Worm (Caenorhabditis elegans) whole organism, L3 larva: ENCODE data around the gene spp-14.

Source experiments
- R02D3.7 ChIP-seq: fragments of 150-350 bp; optimal IDR thresholded peaks from 2 replicates; lab custom pipeline; 2014; ENCODE audit warnings: missing biosample characterization, missing genetic modification characterization
- aly-2 ChIP-seq: fragments of 150-350 bp; optimal IDR thresholded peaks from 2 replicates; lab custom pipeline; 2014; ENCODE audit warnings: missing biosample characterization, missing genetic modification characterization
- ama-1 ChIP-seq: fragments of 150-350 bp; optimal IDR thresholded peaks from 2 replicates; lab custom pipeline; 2018
- ceh-16 ChIP-seq: sonication (generic microtip); optimal IDR thresholded peaks from 2 replicates; lab custom pipeline; 2017; ENCODE audit warnings: missing biosample characterization, missing genetic modification characterization
- ceh-82 ChIP-seq: fragments of 150-350 bp; optimal IDR thresholded peaks from 2 replicates; lab custom pipeline; 2014; ENCODE audit warnings: missing biosample characterization, missing genetic modification characterization
- ceh-9 ChIP-seq: sonication (generic microtip); optimal IDR thresholded peaks from 2 replicates; lab custom pipeline; 2018; ENCODE audit warnings: missing biosample characterization, missing genetic modification characterization
- daf-12 ChIP-seq: fragments of 150-350 bp; optimal IDR thresholded peaks from 2 replicates; lab custom pipeline; 2014; ENCODE audit warnings: missing biosample characterization, missing genetic modification reagents, missing genetic modification characterization
- egl-5 ChIP-seq: fragments of 150-350 bp; optimal IDR thresholded peaks from 2 replicates; lab custom pipeline; 2017; ENCODE audit warnings: missing biosample characterization, missing genetic modification reagents, missing genetic modification characterization, inconsistent platforms
- elt-1 ChIP-seq: fragments of 150-350 bp; optimal IDR thresholded peaks from 2 replicates; lab custom pipeline; 2014; ENCODE audit warnings: missing biosample characterization, missing genetic modification characterization
- elt-2 ChIP-seq: sonication (generic microtip); optimal IDR thresholded peaks from 2 replicates; lab custom pipeline; 2016; ENCODE audit warnings: missing genetic modification reagents, mild to moderate bottlenecking, missing genetic modification characterization, missing compliant biosample characterization
- elt-3 ChIP-seq, 3 experiments: fragments of 150-350 bp in 1 of 3; sonication (generic microtip) in 2 of 3; optimal IDR thresholded peaks; 2 replicates in 2 of 3; 4 replicates in 1 of 3; lab custom pipeline; 2014 to 2017; ENCODE audit warnings: missing biosample characterization in 3 of 3, missing genetic modification characterization in 3 of 3
- eor-1 ChIP-seq, 2 experiments: fragments of 150-350 bp; optimal IDR thresholded peaks; 2 replicates each; lab custom pipeline; 2014 to 2018; ENCODE audit warnings: missing biosample characterization in 2 of 2, missing genetic modification characterization in 2 of 2
- fkh-10 ChIP-seq: sonication (generic microtip); optimal IDR thresholded peaks from 2 replicates; lab custom pipeline; 2017; ENCODE audit warnings: missing biosample characterization, missing genetic modification reagents, missing genetic modification characterization
- fos-1 ChIP-seq: fragments of 150-350 bp; optimal IDR thresholded peaks from 2 replicates; lab custom pipeline; 2014; ENCODE audit warnings: missing biosample characterization, missing genetic modification characterization
- hmg-11 ChIP-seq: sonication (generic microtip); optimal IDR thresholded peaks from 2 replicates; lab custom pipeline; 2016; ENCODE audit warnings: missing genetic modification characterization, missing compliant biosample characterization
- lin-15B ChIP-seq: fragments of 150-350 bp; optimal IDR thresholded peaks from 2 replicates; lab custom pipeline; 2014; ENCODE audit warnings: missing biosample characterization, missing genetic modification characterization
- lin-39 ChIP-seq: fragments of 150-350 bp; optimal IDR thresholded peaks from 2 replicates; lab custom pipeline; 2018; ENCODE audit warnings: missing biosample characterization, missing genetic modification reagents, missing genetic modification characterization
- mdl-1 ChIP-seq: fragments of 150-350 bp; optimal IDR thresholded peaks from 2 replicates; lab custom pipeline; 2014; ENCODE audit warnings: missing biosample characterization, missing genetic modification characterization
- mml-1 ChIP-seq: fragments of 150-350 bp; sonication (generic microtip); optimal IDR thresholded peaks from 3 replicates; lab custom pipeline; 2014; ENCODE audit warnings: missing biosample characterization, missing genetic modification characterization
- nfya-1 ChIP-seq: sonication (generic microtip); optimal IDR thresholded peaks from 2 replicates; lab custom pipeline; 2017; ENCODE audit warnings: missing genetic modification characterization, mild to moderate bottlenecking, missing compliant biosample characterization, antibody characterized with exemption, moderate library complexity; ENCODE audit not compliant: insufficient read depth
- nhr-11 ChIP-seq: fragments of 150-350 bp; optimal IDR thresholded peaks from 2 replicates; lab custom pipeline; 2014; ENCODE audit warnings: missing biosample characterization, missing genetic modification characterization
- nhr-12 ChIP-seq: fragments of 150-350 bp; optimal IDR thresholded peaks from 2 replicates; lab custom pipeline; 2014; ENCODE audit warnings: missing biosample characterization, missing genetic modification characterization
- nhr-23 ChIP-seq: fragments of 150-350 bp; optimal IDR thresholded peaks from 2 replicates; lab custom pipeline; 2014; ENCODE audit warnings: missing biosample characterization, missing genetic modification reagents, missing genetic modification characterization
- nhr-237 ChIP-seq: fragments of 150-350 bp; optimal IDR thresholded peaks from 2 replicates; lab custom pipeline; 2014; ENCODE audit warnings: missing biosample characterization, missing genetic modification characterization
- nhr-25 ChIP-seq: sonication (generic microtip); optimal IDR thresholded peaks from 2 replicates; lab custom pipeline; 2017; ENCODE audit warnings: missing biosample characterization, missing genetic modification characterization
- nhr-43 ChIP-seq: sonication (generic microtip); optimal IDR thresholded peaks from 2 replicates; lab custom pipeline; 2016; ENCODE audit warnings: mild to moderate bottlenecking, missing genetic modification characterization, missing compliant biosample characterization; ENCODE audit not compliant: poor library complexity, severe bottlenecking
- nhr-76 ChIP-seq: fragments of 150-350 bp; sonication (generic microtip); optimal IDR thresholded peaks from 5 replicates; lab custom pipeline; 2014; ENCODE audit warnings: missing biosample characterization, missing genetic modification characterization
- nhr-77 ChIP-seq: fragments of 150-350 bp; optimal IDR thresholded peaks from 2 replicates; lab custom pipeline; 2014; ENCODE audit warnings: missing biosample characterization, missing genetic modification characterization
- pha-4 ChIP-seq: fragments of 150-350 bp; optimal IDR thresholded peaks from 2 replicates; lab custom pipeline; 2014; ENCODE audit warnings: missing biosample characterization, missing genetic modification reagents, missing genetic modification characterization
- pqm-1 ChIP-seq: fragments of 150-350 bp; optimal IDR thresholded peaks from 2 replicates; lab custom pipeline; 2017; ENCODE audit warnings: missing biosample characterization, missing genetic modification characterization, inconsistent platforms
- skn-1 ChIP-seq: fragments of 150-350 bp; optimal IDR thresholded peaks from 2 replicates; lab custom pipeline; 2014; ENCODE audit warnings: missing biosample characterization, missing genetic modification characterization
- snpc-4 ChIP-seq: fragments of 150-350 bp; optimal IDR thresholded peaks from 2 replicates; lab custom pipeline; 2014; ENCODE audit warnings: missing biosample characterization, missing genetic modification characterization
- tbx-2 ChIP-seq: sonication (generic microtip); optimal IDR thresholded peaks from 2 replicates; lab custom pipeline; 2016; ENCODE audit warnings: mild to moderate bottlenecking, missing genetic modification characterization, missing compliant biosample characterization
- unc-62 ChIP-seq: fragments of 150-350 bp; sonication (generic microtip); optimal IDR thresholded peaks from 4 replicates; lab custom pipeline; 2014; ENCODE audit warnings: missing biosample characterization, missing genetic modification reagents, missing genetic modification characterization
- zag-1 ChIP-seq: fragments of 150-350 bp; optimal IDR thresholded peaks from 2 replicates; lab custom pipeline; 2014; ENCODE audit warnings: missing biosample characterization, missing genetic modification characterization
- ztf-11 ChIP-seq: fragments of 150-350 bp; optimal IDR thresholded peaks from 2 replicates; lab custom pipeline; 2014; ENCODE audit warnings: missing biosample characterization, missing genetic modification characterization
- ztf-4 ChIP-seq: fragments of 150-350 bp; optimal IDR thresholded peaks from 2 replicates; lab custom pipeline; 2014; ENCODE audit warnings: missing biosample characterization, missing genetic modification characterization

Gene spp-14

ce11 chrX:7689570-7689969 lies 36.2 kb upstream of the spp-14 start:
- TF ChIP-seq nhr-237 (tag; lab: Kevin White, UChicago) = no peak
- TF ChIP-seq pha-4 (tag; lab: Kevin White, UChicago) = peak; percentile 61
- TF ChIP-seq nhr-77 (tag; lab: Kevin White, UChicago) = no peak
- no peak for TF ChIP-seq tbx-2
- no peak for TF ChIP-seq R02D3.7 (tag; lab: Kevin White, UChicago)

- TF ChIP-seq lin-15B (tag; lab: Kevin White, UChicago) (no peak), nhr-25 (tag; lab: Kevin White, UChicago) (no peak), eor-1 (tag; optimal IDR thresholded peaks at IDR 0.05; lab: Kevin White, UChicago) (no peak), fos-1 (tag; lab: Kevin White, UChicago) (no peak), mdl-1 (no peak), ama-1 (no peak), ztf-4 (no peak), elt-3 (tag; optimal IDR thresholded peaks at IDR 0.05; lab: Kevin White, UChicago) (no peak), nhr-23 (tag; lab: Kevin White, UChicago) (no peak), elt-1 (tag; lab: Kevin White, UChicago) (no peak), ceh-82 (no peak), R02D3.7 (tag; lab: Kevin White, UChicago) (no peak), pha-4 (tag; lab: Kevin White, UChicago) (no peak), lin-39 (tag; lab: Kevin White, UChicago) (no peak), nhr-43 (tag; lab: Kevin White, UChicago) (no peak), ceh-9 (no peak), hmg-11 (tag; lab: Kevin White, UChicago) (no peak)
These were observed 21.9 kb upstream of the spp-14 start for ce11 chrX:7703863-7704262.

ce11 chrX:7707031-7707430 lies 18.7 kb upstream of the spp-14 start, which contains the start of gene kvs-1:
Gene kvs-1 (minus strand): TSS chrX:7707131.
- no peak for TF ChIP-seq snpc-4 (tag; lab: Kevin White, UChicago)
- no peak for TF ChIP-seq nhr-43 (tag; lab: Kevin White, UChicago)
- no peak for TF ChIP-seq daf-12 (tag; lab: Kevin White, UChicago)
- TF ChIP-seq pqm-1 (tag; lab: Kevin White, UChicago) = no peak
- no peak for TF ChIP-seq egl-5 (tag; lab: Kevin White, UChicago)
- no peak for TF ChIP-seq skn-1 (tag; lab: Kevin White, UChicago)
- no peak for TF ChIP-seq ceh-9
- no peak for TF ChIP-seq ceh-16
- TF ChIP-seq nhr-12 = no peak
- no peak for TF ChIP-seq eor-1 (tag; optimal IDR thresholded peaks at IDR 0.05; lab: Kevin White, UChicago)
- no peak for TF ChIP-seq ama-1
- TF ChIP-seq fkh-10 (GFP tag; lab: Kevin White, UChicago) = no peak
- TF ChIP-seq unc-62 (GFP tag; lab: Kevin White, UChicago) = no peak
- no peak for TF ChIP-seq elt-2 (tag; lab: Kevin White, UChicago)
- no peak for TF ChIP-seq aly-2 (tag; lab: Kevin White, UChicago)
- TF ChIP-seq ceh-82 = no peak
- no peak for TF ChIP-seq nhr-77 (tag; lab: Kevin White, UChicago)
- no peak for TF ChIP-seq ztf-4
- no peak for TF ChIP-seq mml-1

- TF ChIP-seq nhr-43 (tag; lab: Kevin White, UChicago) (no peak), ztf-11 (tag; lab: Kevin White, UChicago) (no peak), nhr-76 (tag; lab: Kevin White, UChicago) (no peak), elt-3 (tag; optimal IDR thresholded peaks at IDR 0.05; lab: Kevin White, UChicago) (no peak), nhr-237 (tag; lab: Kevin White, UChicago) (no peak), pqm-1 (tag; lab: Kevin White, UChicago) (no peak), nhr-77 (tag; lab: Kevin White, UChicago) (no peak), ama-1 (no peak), daf-12 (tag; lab: Kevin White, UChicago) (no peak), nhr-11 (tag; lab: Kevin White, UChicago) (no peak), zag-1 (tag; lab: Kevin White, UChicago) (no peak)
These were observed 15.6 kb upstream of the spp-14 start for ce11 chrX:7710187-7710586.

ce11 chrX:7710643-7711042 lies 15.1 kb upstream of the spp-14 start, which contains the start of gene K09F5.4:
Gene K09F5.4 (minus strand): TSS chrX:7710743.
- TF ChIP-seq snpc-4 (tag; lab: Kevin White, UChicago) (no peak), lin-15B (tag; lab: Kevin White, UChicago) (no peak), nfya-1 (no peak), elt-2 (tag; lab: Kevin White, UChicago) (no peak), ceh-16 (no peak), elt-1 (tag; lab: Kevin White, UChicago) (no peak), nhr-23 (tag; lab: Kevin White, UChicago) (no peak), zag-1 (tag; lab: Kevin White, UChicago) (no peak), nhr-12 (no peak), unc-62 (GFP tag; lab: Kevin White, UChicago) (no peak), R02D3.7 (tag; lab: Kevin White, UChicago) (no peak)
- TF ChIP-seq, all 47 proteins: peak for 0
